Worm (Caenorhabditis elegans): ENCODE results near the gene asns-2.

The asns-2 gene

DNA sequence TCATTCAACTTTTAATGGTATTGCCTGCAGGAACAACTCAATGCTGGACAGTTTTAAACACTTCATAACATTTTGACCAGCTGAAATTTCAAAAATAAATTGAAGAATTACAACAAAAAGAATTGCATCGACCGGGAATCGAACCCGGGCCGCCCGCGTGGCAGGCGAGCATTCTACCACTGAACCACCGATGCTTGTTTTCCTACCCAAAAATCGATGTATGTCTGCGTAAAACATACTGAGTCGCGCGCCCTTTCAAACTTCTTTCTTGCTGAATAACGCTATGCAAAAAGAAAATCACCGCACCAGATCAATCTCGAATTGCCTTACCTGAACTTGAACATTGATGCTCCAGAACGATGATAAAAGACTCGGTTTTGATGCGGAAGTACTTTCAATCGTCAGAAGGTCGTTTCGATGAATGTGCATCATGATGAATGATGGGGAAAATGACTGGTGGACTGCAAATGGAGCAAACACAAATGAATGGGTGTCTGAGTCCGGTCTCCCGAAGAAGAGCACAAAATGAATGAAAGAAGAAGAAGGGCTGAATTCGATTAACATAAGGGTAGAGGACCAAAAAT is 46.0 kb upstream of the asns-2 start, which contains the start of gene R04E5.7:
R04E5.7 (minus strand) TSS at position 564 of the 584 bp plus-strand sequence.
- TF ChIP-seq sox-4 (tag; optimal IDR thresholded peaks at IDR 0.05) (no peak), pqm-1 (tag; optimal IDR thresholded peaks at IDR 0.05) (no peak), nhr-71 (tag; optimal IDR thresholded peaks at IDR 0.05) (peak; percentile 58), unc-98 (GFP tag; IDR thresholded peaks at IDR 0.05) (no peak), nhr-19 (GFP tag; conservative IDR thresholded peaks at IDR 0.05) (peak; percentile 38), lin-35 (GFP tag; optimal IDR thresholded peaks at IDR 0.05) (peak in 1 of 2 experiments; percentile 55), grh-1 (GFP tag; IDR thresholded peaks at IDR 0.05) (peak; percentile 16; the same call in 1 of the 2 replicates), fkh-10 (GFP tag; optimal IDR thresholded peaks at IDR 0.05) (peak; percentile 27), efl-3 (GFP tag; optimal IDR thresholded peaks at IDR 0.05) (no peak), ceh-8 (GFP tag; optimal IDR thresholded peaks at IDR 0.05) (no peak), ceh-90 (tag; optimal IDR thresholded peaks at IDR 0.05) (no peak), ceh-82 (tag; optimal IDR thresholded peaks at IDR 0.05) (peak in 2 of 3 experiments; percentile 34 to 54), lin-13 (GFP tag; optimal IDR thresholded peaks at IDR 0.05) (no peak), nhr-237 (tag; optimal IDR thresholded peaks at IDR 0.05) (no peak), lir-3 (tag; optimal IDR thresholded peaks at IDR 0.05; ENCODE audit: poor library complexity) (no peak), fkh-4 (tag; optimal IDR thresholded peaks at IDR 0.05; ENCODE audit: borderline replicate concordance) (no peak), nhr-90 (tag; optimal IDR thresholded peaks at IDR 0.05; ENCODE audit: poor library complexity) (peak; percentile 58), zip-4 (GFP tag; optimal IDR thresholded peaks at IDR 0.05) (no peak), ceh-63 (GFP tag; optimal IDR thresholded peaks at IDR 0.05) (no peak), fos-1 (tag; optimal IDR thresholded peaks at IDR 0.05) (no peak), C34B4.2 (tag; optimal IDR thresholded peaks at IDR 0.05) (no peak), nhr-47 (tag; optimal IDR thresholded peaks at IDR 0.05) (peak; percentile 57), C16A3.4 (tag; optimal IDR thresholded peaks at IDR 0.05) (peak; percentile 27), pag-3 (tag; optimal IDR thresholded peaks at IDR 0.05; ENCODE audit: borderline replicate concordance, insufficient read depth) (no peak), egl-13 (tag; optimal IDR thresholded peaks at IDR 0.05) (no peak), unc-86 (tag; optimal IDR thresholded peaks at IDR 0.05) (no peak), ztf-4 (tag; optimal IDR thresholded peaks at IDR 0.05) (no peak), irx-1 (tag; optimal IDR thresholded peaks at IDR 0.05) (no peak), unc-130 (tag; optimal IDR thresholded peaks at IDR 0.05) (no peak), mdl-1 (tag; optimal IDR thresholded peaks at IDR 0.05) (peak in 1 of 2 experiments; percentile 24), hpl-2 (GFP tag; optimal IDR thresholded peaks at IDR 0.05) (no peak), rnt-1 (tag; optimal IDR thresholded peaks at IDR 0.05) (peak; percentile 30), nhr-76 (tag; optimal IDR thresholded peaks at IDR 0.05) (no peak), aly-2 (tag; optimal IDR thresholded peaks at IDR 0.05) (no peak), nhr-28 (tag; optimal IDR thresholded peaks at IDR 0.05) (no peak), mab-9 (GFP tag; IDR thresholded peaks at IDR 0.05) (no peak), efl-1 (optimal IDR thresholded peaks at IDR 0.05) (no peak), efl-1 (GFP tag; optimal IDR thresholded peaks at IDR 0.05 in 1 of 2) (peak in 1 of 2 experiments; percentile 80), lin-14 (GFP tag; optimal IDR thresholded peaks at IDR 0.05) (peak; percentile 49), ama-1 (optimal IDR thresholded peaks at IDR 0.05) (no peak), blmp-1 (tag; optimal IDR thresholded peaks at IDR 0.05) (no peak), pax-3 (tag; optimal IDR thresholded peaks at IDR 0.05) (no peak), ets-5 (GFP tag; IDR thresholded peaks at IDR 0.05) (no peak), xbp-1 (tag; optimal IDR thresholded peaks at IDR 0.05) (peak; percentile 5), egl-27 (tag; optimal IDR thresholded peaks at IDR 0.05) (no peak), nhr-85 (tag) (no peak), fkh-8 (tag; optimal IDR thresholded peaks at IDR 0.05) (peak; percentile 27), dsc-1 (tag; optimal IDR thresholded peaks at IDR 0.05) (peak; percentile 10), elt-2 (tag; optimal IDR thresholded peaks at IDR 0.05) (no peak), elt-3 (tag; optimal IDR thresholded peaks at IDR 0.05) (no peak), vab-15 (tag; optimal IDR thresholded peaks at IDR 0.05) (no peak), snpc-4 (tag; optimal IDR thresholded peaks at IDR 0.05) (no peak)
